Worm (Caenorhabditis elegans) whole organism, L2 larva: ENCODE data around the gene npr-34.

Source experiments
- C34F6.9 ChIP-seq: fragments of 150-350 bp; optimal IDR thresholded peaks from 2 replicates; lab custom pipeline; 2014; ENCODE audit warnings: missing biosample characterization, missing genetic modification characterization
- R02D3.7 ChIP-seq: fragments of 150-350 bp; optimal IDR thresholded peaks from 2 replicates; lab custom pipeline; 2014; ENCODE audit warnings: missing biosample characterization, missing genetic modification characterization
- Y55F3AM.14 ChIP-seq: fragments of 200-800 bp; sonication (Bioruptor generic); optimal IDR thresholded peaks from 2 replicates; lab custom pipeline; 2018; ENCODE audit warnings: mild to moderate bottlenecking, missing genetic modification characterization, missing compliant biosample characterization
- alr-1 ChIP-seq: fragments of 150-350 bp; optimal IDR thresholded peaks from 2 replicates; lab custom pipeline; 2014; ENCODE audit warnings: missing biosample characterization, missing genetic modification characterization
- aly-2 ChIP-seq: fragments of 150-350 bp; optimal IDR thresholded peaks from 2 replicates; lab custom pipeline; 2014; ENCODE audit warnings: missing biosample characterization, missing genetic modification characterization
- blmp-1 ChIP-seq: sonication (generic microtip); optimal IDR thresholded peaks from 2 replicates; lab custom pipeline; 2017; ENCODE audit warnings: missing genetic modification characterization, mild to moderate bottlenecking, missing compliant biosample characterization, antibody characterized with exemption, moderate library complexity; ENCODE audit not compliant: insufficient read depth
- ceh-82 ChIP-seq: fragments of 150-350 bp; optimal IDR thresholded peaks from 2 replicates; lab custom pipeline; 2014; ENCODE audit warnings: missing biosample characterization, missing genetic modification characterization
- egl-27 ChIP-seq: sonication (generic microtip); optimal IDR thresholded peaks from 3 replicates; lab custom pipeline; 2017; ENCODE audit warnings: missing biosample characterization, missing genetic modification reagents, missing genetic modification characterization
- elt-1 ChIP-seq: fragments of 150-350 bp; optimal IDR thresholded peaks from 2 replicates; lab custom pipeline; 2014; ENCODE audit warnings: missing biosample characterization, missing genetic modification characterization
- fos-1 ChIP-seq: fragments of 150-350 bp; optimal IDR thresholded peaks from 2 replicates; lab custom pipeline; 2014; ENCODE audit warnings: missing biosample characterization, missing genetic modification characterization
- lin-11 ChIP-seq: fragments of 150-350 bp; sonication (generic microtip); optimal IDR thresholded peaks from 2 replicates; lab custom pipeline; 2014; ENCODE audit warnings: missing biosample characterization, missing genetic modification characterization, inconsistent platforms, mixed read lengths
- lin-13 ChIP-seq: fragments of 150-350 bp; optimal IDR thresholded peaks from 2 replicates; lab custom pipeline; 2014; ENCODE audit warnings: missing biosample characterization, missing genetic modification reagents, missing genetic modification characterization
- lin-39 ChIP-seq: fragments of 150-350 bp; optimal IDR thresholded peaks from 2 replicates; lab custom pipeline; 2014; ENCODE audit warnings: missing biosample characterization, missing genetic modification reagents, missing genetic modification characterization
- lsy-2 ChIP-seq, 2 experiments: fragments of 150-350 bp in 1 of 2; sonication (generic microtip) in 1 of 2; optimal IDR thresholded peaks; 2 replicates each; lab custom pipeline; 2014 to 2017; ENCODE audit warnings: missing biosample characterization in 2 of 2, missing genetic modification characterization in 2 of 2
- mab-5 ChIP-seq: fragments of 150-350 bp; optimal IDR thresholded peaks from 2 replicates; lab custom pipeline; 2014; ENCODE audit warnings: missing biosample characterization, missing genetic modification characterization
- mbf-1 ChIP-seq: sonication (generic microtip); optimal IDR thresholded peaks from 2 replicates; lab custom pipeline; 2017; ENCODE audit warnings: missing biosample characterization, missing genetic modification characterization
- nhr-10 ChIP-seq: sonication (generic microtip); optimal IDR thresholded peaks from 2 replicates; lab custom pipeline; 2017; ENCODE audit warnings: missing biosample characterization, missing genetic modification characterization
- nhr-11 ChIP-seq: fragments of 150-350 bp; optimal IDR thresholded peaks from 2 replicates; lab custom pipeline; 2014; ENCODE audit warnings: missing biosample characterization, missing genetic modification characterization
- nhr-12 ChIP-seq: fragments of 150-350 bp; optimal IDR thresholded peaks from 2 replicates; lab custom pipeline; 2014; ENCODE audit warnings: missing biosample characterization, missing genetic modification characterization
- nhr-129 ChIP-seq: fragments of 150-350 bp; optimal IDR thresholded peaks from 2 replicates; lab custom pipeline; 2014; ENCODE audit warnings: missing biosample characterization, missing genetic modification characterization
- nhr-23 ChIP-seq: fragments of 150-350 bp; optimal IDR thresholded peaks from 2 replicates; lab custom pipeline; 2014; ENCODE audit warnings: missing biosample characterization, missing genetic modification reagents, missing genetic modification characterization
- nhr-237 ChIP-seq: fragments of 150-350 bp; optimal IDR thresholded peaks from 2 replicates; lab custom pipeline; 2014; ENCODE audit warnings: missing biosample characterization, missing genetic modification characterization
- nhr-6 ChIP-seq: fragments of 150-350 bp; optimal IDR thresholded peaks from 2 replicates; lab custom pipeline; 2014; ENCODE audit warnings: missing biosample characterization, missing genetic modification characterization
- nhr-77 ChIP-seq: fragments of 150-350 bp; optimal IDR thresholded peaks from 2 replicates; lab custom pipeline; 2014; ENCODE audit warnings: missing biosample characterization, missing genetic modification characterization
- sem-4 ChIP-seq: fragments of 150-350 bp; optimal IDR thresholded peaks from 2 replicates; lab custom pipeline; 2014; ENCODE audit warnings: missing biosample characterization, missing genetic modification reagents, missing genetic modification characterization
- skn-1 ChIP-seq: sonication (generic microtip); optimal IDR thresholded peaks from 2 replicates; lab custom pipeline; 2017; ENCODE audit warnings: missing biosample characterization, missing genetic modification characterization
- sma-3 ChIP-seq: sonication (generic microtip); optimal IDR thresholded peaks from 2 replicates; lab custom pipeline; 2016; ENCODE audit warnings: missing genetic modification reagents, missing genetic modification characterization, missing compliant biosample characterization
- sma-9 ChIP-seq, 2 experiments: fragments of 150-350 bp in 1 of 2; sonication (generic microtip) in 1 of 2; optimal IDR thresholded peaks; 2 replicates each; lab custom pipeline; 2014 to 2016; ENCODE audit warnings: missing genetic modification characterization in 2 of 2, mild to moderate bottlenecking in 1 of 2, missing biosample characterization in 1 of 2, missing compliant biosample characterization in 1 of 2, missing genetic modification reagents in 1 of 2, moderate library complexity in 1 of 2
- snpc-4 ChIP-seq: fragments of 150-350 bp; optimal IDR thresholded peaks from 2 replicates; lab custom pipeline; 2014; ENCODE audit warnings: missing biosample characterization, missing genetic modification characterization
- unc-39 ChIP-seq: fragments of 150-350 bp; optimal IDR thresholded peaks from 2 replicates; lab custom pipeline; 2014; ENCODE audit warnings: missing biosample characterization, missing genetic modification characterization
- unc-55 ChIP-seq: fragments of 150-350 bp; sonication (generic microtip); optimal IDR thresholded peaks from 3 replicates; lab custom pipeline; 2014; ENCODE audit warnings: missing biosample characterization, missing genetic modification reagents, missing genetic modification characterization
- unc-62 ChIP-seq: fragments of 150-350 bp; optimal IDR thresholded peaks from 2 replicates; lab custom pipeline; 2014; ENCODE audit warnings: missing biosample characterization, missing genetic modification reagents, missing genetic modification characterization
- zag-1 ChIP-seq: fragments of 150-350 bp; optimal IDR thresholded peaks from 2 replicates; lab custom pipeline; 2014; ENCODE audit warnings: missing biosample characterization, missing genetic modification characterization
- ztf-1 ChIP-seq: fragments of 200-800 bp; sonication (Bioruptor generic); conservative IDR thresholded peaks from 2 replicates; pipeline ENCODE4 v1.3.6; 2022; ENCODE audit warnings: missing genetic modification characterization, missing compliant biosample characterization
- ztf-4 ChIP-seq: fragments of 150-350 bp; optimal IDR thresholded peaks from 2 replicates; lab custom pipeline; 2014; ENCODE audit warnings: missing biosample characterization, missing genetic modification characterization

npr-34 gene

ce11 chrII:14753246-14753645 lies 14.2 kb upstream of the npr-34 start:
- no peak for TF ChIP-seq ceh-82 (tag; lab: Kevin White, UChicago)
- TF ChIP-seq nhr-6 (tag; lab: Kevin White, UChicago): no peak
- no peak for TF ChIP-seq lsy-2 (tag; optimal IDR thresholded peaks at IDR 0.05; lab: Kevin White, UChicago)
- TF ChIP-seq snpc-4: no peak
- no peak for TF ChIP-seq nhr-23
- no peak for TF ChIP-seq alr-1 (tag; lab: Kevin White, UChicago)
- TF ChIP-seq unc-62 (GFP tag; lab: Kevin White, UChicago): no peak
- no peak for TF ChIP-seq sem-4 (tag; lab: Kevin White, UChicago)
- no peak for TF ChIP-seq lin-13 (GFP tag; lab: Kevin White, UChicago)

ce11 chrII:14752187-14752959 lies 13.3 kb upstream of the npr-34 start, which contains the start of gene smg-9:
smg-9 (minus strand) TSS chrII:14752849.
- TF ChIP-seq zag-1 (tag; lab: Kevin White, UChicago) (no peak), nhr-77 (tag; lab: Kevin White, UChicago) (no peak), ceh-82 (tag; lab: Kevin White, UChicago) (no peak), egl-27 (tag; lab: Kevin White, UChicago) (no peak), nhr-12 (tag; lab: Kevin White, UChicago) (no peak), nhr-129 (no peak), mab-5 (tag; lab: Kevin White, UChicago) (no peak), mbf-1 (tag; lab: Kevin White, UChicago) (no peak), C34F6.9 (tag; lab: Kevin White, UChicago) (no peak), ztf-4 (tag; lab: Kevin White, UChicago) (no peak), nhr-11 (tag; lab: Kevin White, UChicago) (no peak), nhr-237 (tag; lab: Kevin White, UChicago) (no peak), ztf-1 (GFP tag; lab: Robert Waterston, UW) (no peak)

ce11 chrII:14745127-14745526 lies 6.1 kb upstream of the npr-34 start:
- no peak for TF ChIP-seq aly-2
- no peak for TF ChIP-seq C34F6.9 (tag; lab: Kevin White, UChicago)
- TF ChIP-seq nhr-12 (tag; lab: Kevin White, UChicago): no peak
- no peak for TF ChIP-seq sem-4 (tag; lab: Kevin White, UChicago)
- TF ChIP-seq R02D3.7 (tag; lab: Kevin White, UChicago): no peak
- TF ChIP-seq fos-1 (tag; lab: Kevin White, UChicago): no peak
- no peak for TF ChIP-seq blmp-1
- TF ChIP-seq snpc-4: no peak
- TF ChIP-seq unc-55: no peak
- TF ChIP-seq unc-39: no peak
- no peak for TF ChIP-seq Y55F3AM.14 (GFP tag; lab: Kevin White, UChicago)
- TF ChIP-seq alr-1 (tag; lab: Kevin White, UChicago): no peak
- no peak for TF ChIP-seq zag-1 (tag; lab: Kevin White, UChicago)
- no peak for TF ChIP-seq sma-9 (GFP tag; optimal IDR thresholded peaks at IDR 0.05; lab: Kevin White, UChicago)
- TF ChIP-seq sma-9 (tag; optimal IDR thresholded peaks at IDR 0.05; lab: Kevin White, UChicago): no peak
- no peak for TF ChIP-seq nhr-11 (tag; lab: Kevin White, UChicago)
- no peak for TF ChIP-seq sma-3

ce11 chrII:14733424-14733823 lies 5.6 kb downstream of the npr-34 start, which contains the start of gene glna-1:
glna-1 (minus strand) TSS chrII:14733524.
- no peak for TF ChIP-seq nhr-10 (tag; lab: Kevin White, UChicago)
- TF ChIP-seq lin-39 (tag; lab: Kevin White, UChicago): no peak
- TF ChIP-seq elt-1: no peak
- TF ChIP-seq mbf-1 (tag; lab: Kevin White, UChicago): no peak
- TF ChIP-seq ceh-82 (tag; lab: Kevin White, UChicago): no peak
- TF ChIP-seq R02D3.7 (tag; lab: Kevin White, UChicago): no peak
- TF ChIP-seq skn-1: no peak
- TF ChIP-seq lsy-2 (tag; optimal IDR thresholded peaks at IDR 0.05; lab: Kevin White, UChicago): no peak
- no peak for TF ChIP-seq zag-1 (tag; lab: Kevin White, UChicago)
- no peak for TF ChIP-seq mab-5 (tag; lab: Kevin White, UChicago)
- no peak for TF ChIP-seq nhr-6 (tag; lab: Kevin White, UChicago)
- TF ChIP-seq lin-11: no peak
